Worm (Caenorhabditis elegans) whole organism, midembryonic: ENCODE results near the gene mai-1.

Source experiments
- cog-1 ChIP-seq: sonication (generic microtip); optimal IDR thresholded peaks from 2 replicates; lab custom pipeline; 2016; ENCODE audit warnings: missing genetic modification characterization, missing compliant biosample characterization
- flt-1 ChIP-seq: fragments of 200-800 bp; sonication (Bioruptor generic); IDR thresholded peaks from 2 replicates; pipeline ENCODE4 v1.3.6; 2022; ENCODE audit warnings: missing genetic modification characterization, missing compliant biosample characterization
- ztf-23 ChIP-seq: fragments of 200-800 bp; sonication (Bioruptor generic); IDR thresholded peaks from 2 replicates; pipeline ENCODE4 v1.3.6; 2022; ENCODE audit warnings: missing genetic modification reagents, missing genetic modification characterization, missing compliant biosample characterization

DNA sequence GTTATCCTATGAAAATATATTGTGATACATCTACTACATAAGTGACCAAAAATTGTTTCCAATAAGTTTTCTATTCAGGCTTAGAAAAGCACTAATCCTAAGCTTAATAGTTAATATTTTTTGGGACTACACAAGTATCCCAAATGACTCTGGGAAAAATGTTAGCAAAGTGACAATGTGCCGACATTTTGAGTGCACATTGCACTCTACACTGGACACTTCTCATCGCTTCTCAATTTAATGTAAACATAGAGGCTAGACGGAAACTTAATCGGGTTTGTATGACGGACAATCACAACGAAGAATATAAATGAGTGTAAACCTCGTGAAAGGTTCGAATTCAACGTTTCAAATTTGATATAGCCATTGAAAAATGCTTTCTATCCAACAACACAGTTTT lies 4.7 kb downstream of the mai-1 start:
- no peak for TF ChIP-seq cog-1 (tag; lab: Kevin White, UChicago)
- no peak for TF ChIP-seq flt-1 (GFP tag; lab: Robert Waterston, UW)
- TF ChIP-seq ztf-23 (GFP tag; lab: Robert Waterston, UW), result no peak
